Worm (Caenorhabditis elegans) whole organism, L2 larva: ENCODE data around the gene age-1.

Experiments used
- ceh-16 ChIP-seq: fragments of 150-350 bp; optimal IDR thresholded peaks from 2 replicates; lab custom pipeline; 2014; ENCODE audit warnings: missing biosample characterization, missing genetic modification characterization
- egl-27 ChIP-seq: sonication (generic microtip); optimal IDR thresholded peaks from 3 replicates; lab custom pipeline; 2017; ENCODE audit warnings: missing biosample characterization, missing genetic modification reagents, missing genetic modification characterization
- elt-1 ChIP-seq: fragments of 150-350 bp; optimal IDR thresholded peaks from 2 replicates; lab custom pipeline; 2014; ENCODE audit warnings: missing biosample characterization, missing genetic modification characterization
- unc-39 ChIP-seq: fragments of 150-350 bp; optimal IDR thresholded peaks from 2 replicates; lab custom pipeline; 2014; ENCODE audit warnings: missing biosample characterization, missing genetic modification characterization
- zag-1 ChIP-seq: fragments of 150-350 bp; optimal IDR thresholded peaks from 2 replicates; lab custom pipeline; 2014; ENCODE audit warnings: missing biosample characterization, missing genetic modification characterization

DNA sequence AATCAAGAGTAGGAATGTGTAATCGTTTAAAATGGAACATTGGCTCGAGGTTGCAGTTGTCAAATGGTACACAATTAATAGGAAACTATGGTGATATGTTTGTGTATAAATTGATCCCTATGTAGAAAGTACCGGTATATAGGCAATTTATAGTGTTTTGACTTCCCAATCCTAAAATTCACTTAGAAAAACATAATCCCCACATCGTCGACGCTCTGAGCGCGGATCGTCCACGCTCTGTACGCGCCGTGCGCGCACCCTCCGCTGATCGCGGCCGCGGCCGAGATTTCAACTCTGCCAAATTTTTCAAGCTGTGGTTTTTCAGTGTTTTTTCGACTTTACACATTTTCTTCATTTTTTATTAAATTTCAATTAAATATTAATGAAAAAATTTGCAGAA, 29.5 kb upstream of the age-1 start, which contains the start of gene F54D5.17:
- TF ChIP-seq elt-1 (tag; lab: Kevin White, UChicago): no peak
- no peak for TF ChIP-seq zag-1
- no peak for TF ChIP-seq unc-39 (tag; lab: Kevin White, UChicago)
- no peak for TF ChIP-seq ceh-16
- TF ChIP-seq egl-27 (tag; lab: Kevin White, UChicago): no peak
